Fruit fly (Drosophila melanogaster) whole organism, adult: ENCODE results near the gene CG9920.

Experiments used
- CG1620 ChIP-seq: fragments of 200-800 bp; sonication (Bioruptor generic); optimal IDR thresholded peaks from 2 replicates; lab custom pipeline; 2016; ENCODE audit warnings: missing biosample characterization, missing genetic modification characterization
- Crg-1 ChIP-seq: fragments of 200-800 bp; sonication (Bioruptor generic); optimal IDR thresholded peaks from 2 replicates; lab custom pipeline; 2016; ENCODE audit warnings: missing biosample characterization, missing genetic modification characterization
- Hr96 ChIP-seq: fragments of 200-800 bp; sonication (Bioruptor generic); optimal IDR thresholded peaks from 2 replicates; lab custom pipeline; 2016; ENCODE audit warnings: missing biosample characterization, missing genetic modification characterization
- Mnt ChIP-seq: fragments of 200-800 bp; sonication (Bioruptor generic); optimal IDR thresholded peaks from 2 replicates; lab custom pipeline; 2016; ENCODE audit warnings: missing biosample characterization, mild to moderate bottlenecking, missing genetic modification characterization
- cnc ChIP-seq, 2 experiments: fragments of >200 bp; optimal IDR thresholded peaks; 2 replicates each; lab custom pipeline; 2017
- pad ChIP-seq: fragments of 200-800 bp; sonication (Bioruptor generic); optimal IDR thresholded peaks from 3 replicates; lab custom pipeline; 2017; ENCODE audit warnings: missing biosample characterization, missing genetic modification characterization, mild to moderate bottlenecking, moderate library complexity, missing genetic modification reagents

DNA sequence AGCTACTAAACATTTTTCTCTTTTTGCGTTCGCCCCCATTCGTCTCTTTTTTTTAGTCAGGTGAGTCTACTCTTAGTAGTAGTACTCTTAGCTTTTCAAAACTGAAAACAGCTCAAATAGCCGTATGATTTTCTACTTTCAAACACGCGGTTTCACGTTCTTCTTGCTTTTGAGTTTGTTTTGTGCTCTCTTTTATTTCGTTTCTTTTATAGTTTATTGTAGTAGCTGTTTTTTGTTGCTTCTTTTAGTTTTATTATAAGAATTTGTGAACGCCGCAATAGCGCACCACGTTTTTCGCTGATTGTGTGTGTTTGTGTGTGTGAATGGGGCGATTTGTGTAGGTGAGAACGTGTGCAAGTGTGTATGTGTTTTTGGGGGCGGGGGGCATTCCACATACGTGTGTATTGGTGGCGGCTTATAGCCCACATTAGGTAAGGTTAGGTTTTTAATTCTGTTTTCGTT, 46.5 kb downstream of the CG9920 start:
- TF ChIP-seq Crg-1 (GFP tag; lab: Kevin White, UChicago), result no peak
- no peak for TF ChIP-seq CG1620 (GFP tag; lab: Kevin White, UChicago)
- TF ChIP-seq cnc (optimal IDR thresholded peaks at IDR 0.05; lab: Kevin White, UChicago), result no peak
- peak; percentile 97 for TF ChIP-seq Mnt
- TF ChIP-seq pad (GFP tag; lab: Kevin White, UChicago), result peak; percentile 6
- peak; percentile 47 for TF ChIP-seq Hr96 (GFP tag; lab: Kevin White, UChicago)
